Worm (Caenorhabditis elegans) whole organism, L4 larva: ENCODE results near the gene ubc-18.
A peak's percentile ranks its signal among the peaks of the same experiment; 100 is the strongest.

ENCODE experiments used
- D1046.2 ChIP-seq: fragments of 200-800 bp; sonication (Bioruptor generic); IDR thresholded peaks from 2 replicates; pipeline ENCODE4 v1.3.6; 2022; ENCODE audit warnings: missing genetic modification characterization, missing compliant biosample characterization
- F10B5.3 ChIP-seq: sonication (generic microtip); optimal IDR thresholded peaks from 2 replicates; lab custom pipeline; 2016; ENCODE audit warnings: mild to moderate bottlenecking, missing genetic modification characterization, missing compliant biosample characterization
- F49E8.2 ChIP-seq: sonication (generic microtip); optimal IDR thresholded peaks from 2 replicates; lab custom pipeline; 2016; ENCODE audit warnings: missing compliant biosample characterization, mild to moderate bottlenecking, missing genetic modification characterization, borderline replicate concordance
- Y5F2A.4 ChIP-seq: fragments of 200-800 bp; sonication (Bioruptor generic); optimal IDR thresholded peaks from 2 replicates; lab custom pipeline; 2018; ENCODE audit warnings: mild to moderate bottlenecking, missing genetic modification characterization, missing compliant biosample characterization
- ZK337.2 ChIP-seq: fragments of 200-800 bp; sonication (Bioruptor generic); IDR thresholded peaks from 2 replicates; pipeline ENCODE4 v1.3.6; 2022; ENCODE audit warnings: missing genetic modification reagents, missing genetic modification characterization, missing compliant biosample characterization
- arid-1 ChIP-seq: fragments of 200-800 bp; sonication (Bioruptor generic); conservative IDR thresholded peaks from 2 replicates; pipeline ENCODE4 v1.3.6; 2022; ENCODE audit warnings: missing genetic modification reagents, missing genetic modification characterization, missing compliant biosample characterization
- ceh-44 ChIP-seq: fragments of 200-800 bp; sonication (Bioruptor generic); IDR thresholded peaks from 2 replicates; pipeline ENCODE4 v1.3.6; 2022; ENCODE audit warnings: missing genetic modification reagents, missing genetic modification characterization, missing compliant biosample characterization
- ces-1 ChIP-seq: fragments of 150-350 bp; sonication (generic microtip); optimal IDR thresholded peaks from 4 replicates; lab custom pipeline; 2014; ENCODE audit warnings: missing biosample characterization, missing genetic modification reagents, missing genetic modification characterization
- ctbp-1 ChIP-seq: fragments of 200-800 bp; sonication (Bioruptor generic); IDR thresholded peaks from 2 replicates; pipeline ENCODE4 v1.3.6; 2022; ENCODE audit warnings: missing genetic modification reagents, missing genetic modification characterization, missing compliant biosample characterization
- daf-12 ChIP-seq: fragments of 150-350 bp; optimal IDR thresholded peaks from 2 replicates; lab custom pipeline; 2014; ENCODE audit warnings: missing biosample characterization, missing genetic modification reagents, missing genetic modification characterization
- daf-8 ChIP-seq: fragments of 200-800 bp; sonication (Bioruptor generic); IDR thresholded peaks from 2 replicates; pipeline ENCODE4 v1.3.6; 2022; ENCODE audit warnings: missing genetic modification characterization, missing compliant biosample characterization
- dmd-6 ChIP-seq: fragments of 200-800 bp; sonication (Bioruptor generic); IDR thresholded peaks from 2 replicates; pipeline ENCODE4 v1.3.6; 2022; ENCODE audit warnings: missing genetic modification reagents, missing genetic modification characterization, missing compliant biosample characterization
- dmd-9 ChIP-seq: fragments of 200-800 bp; sonication (Bioruptor generic); IDR thresholded peaks from 2 replicates; pipeline ENCODE4 v1.3.6; 2022; ENCODE audit warnings: missing genetic modification reagents, missing genetic modification characterization, missing compliant biosample characterization
- egl-27 ChIP-seq: sonication (generic microtip); optimal IDR thresholded peaks from 3 replicates; lab custom pipeline; 2017; ENCODE audit warnings: missing biosample characterization, missing genetic modification reagents, missing genetic modification characterization
- fkh-10 ChIP-seq: fragments of 150-350 bp; optimal IDR thresholded peaks from 2 replicates; lab custom pipeline; 2014; ENCODE audit warnings: missing biosample characterization, missing genetic modification reagents, missing genetic modification characterization
- gei-8 ChIP-seq: fragments of 200-800 bp; sonication (Bioruptor generic); optimal IDR thresholded peaks from 2 replicates; lab custom pipeline; 2018; ENCODE audit warnings: mild to moderate bottlenecking, missing genetic modification characterization, missing compliant biosample characterization
- hlh-30 ChIP-seq: sonication (generic microtip); optimal IDR thresholded peaks from 2 replicates; lab custom pipeline; 2017; ENCODE audit warnings: antibody characterized with exemption, mild to moderate bottlenecking, missing genetic modification characterization, missing compliant biosample characterization; ENCODE audit not compliant: insufficient read depth
- jun-1 ChIP-seq: fragments of 150-350 bp; optimal IDR thresholded peaks from 2 replicates; lab custom pipeline; 2014; ENCODE audit warnings: missing biosample characterization, missing genetic modification reagents, missing genetic modification characterization
- lin-1 ChIP-seq: fragments of 200-800 bp; sonication (Bioruptor generic); IDR thresholded peaks from 2 replicates; pipeline ENCODE4 v1.3.6; 2022; ENCODE audit warnings: missing genetic modification reagents, missing genetic modification characterization, missing compliant biosample characterization
- lin-13 ChIP-seq: fragments of 150-350 bp; optimal IDR thresholded peaks from 2 replicates; lab custom pipeline; 2014; ENCODE audit warnings: missing biosample characterization, missing genetic modification reagents, missing genetic modification characterization
- lin-15B ChIP-seq: fragments of 150-350 bp; sonication (generic microtip); optimal IDR thresholded peaks from 3 replicates; lab custom pipeline; 2014; ENCODE audit warnings: missing biosample characterization, missing genetic modification characterization
- lin-38 ChIP-seq: fragments of 200-800 bp; sonication (Bioruptor generic); IDR thresholded peaks from 2 replicates; pipeline ENCODE4 v1.3.6; 2022; ENCODE audit warnings: missing genetic modification reagents, missing genetic modification characterization, missing compliant biosample characterization
- lsy-2 ChIP-seq, 2 experiments: fragments of 150-350 bp in 1 of 2; sonication (generic microtip) in 1 of 2; optimal IDR thresholded peaks; 2 replicates each; lab custom pipeline; 2014 to 2017; ENCODE audit warnings: missing biosample characterization in 2 of 2, missing genetic modification characterization in 2 of 2
- madf-5 ChIP-seq, 2 experiments: fragments of 200-800 bp; sonication (Bioruptor generic); IDR thresholded peaks; 2 replicates each; pipeline ENCODE4 v1.3.6; 2022; ENCODE audit warnings: missing compliant biosample characterization in 2 of 2, missing genetic modification characterization in 2 of 2
- madf-9 ChIP-seq: fragments of 200-800 bp; sonication (Bioruptor generic); conservative IDR thresholded peaks from 2 replicates; pipeline ENCODE4 v1.3.6; 2022; ENCODE audit warnings: missing genetic modification reagents, missing genetic modification characterization, missing compliant biosample characterization
- mdl-1 ChIP-seq, 2 experiments: fragments of 150-350 bp in 1 of 2; sonication (generic microtip) in 1 of 2; optimal IDR thresholded peaks; 2 replicates each; lab custom pipeline; 2014 to 2017; ENCODE audit warnings: missing biosample characterization in 2 of 2, missing genetic modification characterization in 2 of 2
- mep-1 ChIP-seq: fragments of 150-350 bp; sonication (generic microtip); optimal IDR thresholded peaks from 3 replicates; lab custom pipeline; 2014; ENCODE audit warnings: missing biosample characterization, missing genetic modification characterization
- mes-2 ChIP-seq: sonication (generic microtip); optimal IDR thresholded peaks from 2 replicates; lab custom pipeline; 2016; ENCODE audit warnings: missing genotype, mild to moderate bottlenecking, missing genetic modification characterization, missing compliant biosample characterization; ENCODE audit not compliant: poor library complexity, severe bottlenecking
- mxl-2 ChIP-seq: fragments of 200-800 bp; sonication (Bioruptor generic); conservative IDR thresholded peaks from 2 replicates; pipeline ENCODE4 v1.3.6; 2022; ENCODE audit warnings: missing genetic modification reagents, missing genetic modification characterization, missing compliant biosample characterization
- nhr-10 ChIP-seq: fragments of 150-350 bp; optimal IDR thresholded peaks from 2 replicates; lab custom pipeline; 2014; ENCODE audit warnings: missing biosample characterization, missing genetic modification characterization
- nhr-102 ChIP-seq: sonication (generic microtip); optimal IDR thresholded peaks from 2 replicates; lab custom pipeline; 2016; ENCODE audit warnings: mild to moderate bottlenecking, missing genetic modification characterization, moderate library complexity, missing compliant biosample characterization
- nhr-111 ChIP-seq: fragments of 200-800 bp; sonication (Bioruptor generic); optimal IDR thresholded peaks from 2 replicates; lab custom pipeline; 2018; ENCODE audit warnings: mild to moderate bottlenecking, missing genetic modification characterization, missing compliant biosample characterization
- nhr-237 ChIP-seq: sonication (generic microtip); optimal IDR thresholded peaks from 2 replicates; lab custom pipeline; 2017; ENCODE audit warnings: missing biosample characterization, missing genetic modification characterization
- nhr-28 ChIP-seq: fragments of 150-350 bp; optimal IDR thresholded peaks from 2 replicates; lab custom pipeline; 2014; ENCODE audit warnings: missing biosample characterization, missing genetic modification characterization
- nhr-42 ChIP-seq: fragments of 200-800 bp; sonication (Bioruptor generic); IDR thresholded peaks from 2 replicates; pipeline ENCODE4 v1.3.6; 2022; ENCODE audit warnings: missing genetic modification characterization, missing compliant biosample characterization
- nhr-6 ChIP-seq: fragments of 150-350 bp; optimal IDR thresholded peaks from 2 replicates; lab custom pipeline; 2014; ENCODE audit warnings: missing biosample characterization, missing genetic modification characterization
- nhr-76 ChIP-seq: fragments of 150-350 bp; optimal IDR thresholded peaks from 2 replicates; lab custom pipeline; 2014; ENCODE audit warnings: missing biosample characterization, missing genetic modification characterization
- pqm-1 ChIP-seq: sonication (generic microtip); optimal IDR thresholded peaks from 2 replicates; lab custom pipeline; 2017; ENCODE audit warnings: missing biosample characterization, missing genetic modification characterization
- rbr-2 ChIP-seq: sonication (generic microtip); optimal IDR thresholded peaks from 2 replicates; lab custom pipeline; 2016; ENCODE audit warnings: missing genotype, missing genetic modification characterization, missing compliant biosample characterization
- snpc-1.2 ChIP-seq: fragments of 200-800 bp; sonication (Bioruptor generic); IDR thresholded peaks from 2 replicates; pipeline ENCODE4 v1.3.6; 2022; ENCODE audit warnings: missing genetic modification reagents, missing genetic modification characterization, missing compliant biosample characterization
- spr-1 ChIP-seq: sonication (generic microtip); optimal IDR thresholded peaks from 2 replicates; lab custom pipeline; 2016; ENCODE audit warnings: mild to moderate bottlenecking, missing genetic modification characterization, missing compliant biosample characterization
- spr-3 ChIP-seq: fragments of 200-800 bp; sonication (Bioruptor generic); optimal IDR thresholded peaks from 2 replicates; lab custom pipeline; 2018; ENCODE audit warnings: mild to moderate bottlenecking, missing genetic modification characterization, missing compliant biosample characterization
- tra-1 ChIP-seq: fragments of 200-800 bp; sonication (Bioruptor generic); IDR thresholded peaks from 2 replicates; pipeline ENCODE4 v1.3.6; 2022; ENCODE audit warnings: missing genetic modification reagents, missing genetic modification characterization, missing compliant biosample characterization
- unc-130 ChIP-seq: sonication (generic microtip); optimal IDR thresholded peaks from 2 replicates; lab custom pipeline; 2016; ENCODE audit warnings: missing genetic modification reagents, missing genetic modification characterization, missing compliant biosample characterization
- unc-39 ChIP-seq: sonication (generic microtip); optimal IDR thresholded peaks from 2 replicates; lab custom pipeline; 2017; ENCODE audit warnings: missing biosample characterization, missing genetic modification characterization
- unc-62 ChIP-seq, 3 experiments: fragments of 150-350 bp in 1 of 3; sonication (generic microtip); optimal IDR thresholded peaks in 2 of 3; peaks in 1 of 3; 1 replicate in 1 of 3; 2 replicates in 2 of 3; lab custom pipeline; 2014 to 2017; ENCODE audit warnings: missing biosample characterization in 3 of 3, missing genetic modification characterization in 3 of 3, missing genetic modification reagents in 3 of 3, missing genotype in 1 of 3
- vab-7 ChIP-seq: fragments of 200-800 bp; sonication (Bioruptor generic); IDR thresholded peaks from 2 replicates; pipeline ENCODE4 v1.3.6; 2022; ENCODE audit warnings: missing genetic modification reagents, missing genetic modification characterization, missing compliant biosample characterization
- zag-1 ChIP-seq: fragments of 150-350 bp; optimal IDR thresholded peaks from 2 replicates; lab custom pipeline; 2014; ENCODE audit warnings: missing biosample characterization, missing genetic modification characterization
- zfp-3 ChIP-seq: fragments of 200-800 bp; sonication (Bioruptor generic); conservative IDR thresholded peaks from 2 replicates; pipeline ENCODE4 v1.3.6; 2022; ENCODE audit warnings: missing genetic modification reagents, missing genetic modification characterization, missing compliant biosample characterization
- zip-11 ChIP-seq: fragments of 200-800 bp; sonication (Bioruptor generic); IDR thresholded peaks from 2 replicates; pipeline ENCODE4 v1.3.6; 2022; ENCODE audit warnings: missing genetic modification characterization, missing compliant biosample characterization
- ztf-11 ChIP-seq: fragments of 150-350 bp; optimal IDR thresholded peaks from 2 replicates; lab custom pipeline; 2014; ENCODE audit warnings: missing biosample characterization, missing genetic modification characterization

Gene ubc-18

ce11 chrIII:7030044-7030804 is 38.1 kb downstream of the ubc-18 start (continued):
- TF ChIP-seq Y5F2A.4 (GFP tag; lab: Kevin White, UChicago) (peak; percentile 29), ctbp-1 (GFP tag; lab: Robert Waterston, UW) (peak; percentile 60; the same call in 1 of the 2 replicates), nhr-111 (peak; percentile 34), madf-5 (GFP tag; IDR thresholded peaks at IDR 0.05; lab: Robert Waterston, UW) (no peak), unc-62 (GFP tag; optimal IDR thresholded peaks at IDR 0.05 in 1 of 2; lab: Kevin White, UChicago) (peak in 1 of 2 experiments; percentile 95), unc-62 (tag; optimal IDR thresholded peaks at IDR 0.05; lab: Kevin White, UChicago) (no peak), dmd-9 (GFP tag; lab: Robert Waterston, UW) (no peak), hlh-30 (tag; lab: Kevin White, UChicago) (peak; percentile 45), ceh-44 (no peak), nhr-102 (tag; lab: Kevin White, UChicago) (no peak), snpc-1.2 (no peak), unc-130 (no peak), jun-1 (tag; lab: Kevin White, UChicago) (no peak), pqm-1 (tag; lab: Kevin White, UChicago) (no peak), zag-1 (tag; lab: Kevin White, UChicago) (no peak), mdl-1 (tag; optimal IDR thresholded peaks at IDR 0.05; lab: Kevin White, UChicago) (no peak), vab-7 (GFP tag; lab: Robert Waterston, UW) (0 out of 2 replicates have a peak, but pooled peaks have one; percentile 28), dmd-6 (GFP tag; lab: Robert Waterston, UW) (peak; percentile 61), nhr-6 (no peak), nhr-10 (no peak), fkh-10 (GFP tag; lab: Kevin White, UChicago) (no peak), spr-3 (GFP tag; lab: Kevin White, UChicago) (no peak), lin-1 (peak; percentile 54; the same call in 1 of the 2 replicates), mep-1 (tag; lab: Kevin White, UChicago) (peak; percentile 43), zfp-3 (no peak), daf-8 (GFP tag; lab: Robert Waterston, UW) (no peak), nhr-76 (tag; lab: Kevin White, UChicago) (no peak), lsy-2 (tag; optimal IDR thresholded peaks at IDR 0.05; lab: Kevin White, UChicago) (peak in 1 of 2 experiments; percentile 66), lin-38 (GFP tag; lab: Robert Waterston, UW) (peak; percentile 62), mxl-2 (no peak), egl-27 (no peak), spr-1 (tag; lab: Kevin White, UChicago) (peak; percentile 23), lin-13 (GFP tag; lab: Kevin White, UChicago) (no peak), arid-1 (peak; percentile 79), gei-8 (peak; percentile 1), nhr-28 (no peak), unc-39 (tag; lab: Kevin White, UChicago) (no peak), tra-1 (peak; percentile 56), nhr-42 (GFP tag; lab: Robert Waterston, UW) (no peak), zip-11 (no peak), ces-1 (GFP tag; lab: Kevin White, UChicago) (no peak)

- no peak for TF ChIP-seq tra-1
- no peak for TF ChIP-seq mes-2 (tag; lab: Kevin White, UChicago)
- TF ChIP-seq lin-15B, result no peak
- no peak for TF ChIP-seq lin-13 (GFP tag; lab: Kevin White, UChicago)
- no peak for TF ChIP-seq nhr-237 (tag; lab: Kevin White, UChicago)
- TF ChIP-seq rbr-2, result no peak
- TF ChIP-seq ztf-11, result no peak
- TF ChIP-seq daf-12 (tag; lab: Kevin White, UChicago), result no peak
- no peak for TF ChIP-seq D1046.2 (GFP tag; lab: Robert Waterston, UW)
- no peak for TF ChIP-seq F10B5.3 (tag; lab: Kevin White, UChicago)
- no peak for TF ChIP-seq lsy-2 (tag; optimal IDR thresholded peaks at IDR 0.05; lab: Kevin White, UChicago)
- no peak for TF ChIP-seq ZK337.2 (GFP tag; lab: Robert Waterston, UW)
- no peak for TF ChIP-seq F49E8.2 (tag; lab: Kevin White, UChicago)
- no peak for TF ChIP-seq madf-9
Measured at ce11 chrIII:7029105-7029504, 39.3 kb downstream of the ubc-18 start, which contains the start of gene cyk-1. Gene cyk-1 (minus strand): TSS chrIII:7029205.
